Fruit fly (Drosophila melanogaster) whole organism: Measurements from ENCODE around the gene Dpy-30L1.

Experiments
- EcR ChIP-seq, 2 experiments: fragments of >200 bp; optimal IDR thresholded peaks; 2 replicates each; lab custom pipeline; 2017; ENCODE audit warnings: missing biosample characterization in 2 of 2, missing genetic modification characterization in 2 of 2, missing genetic modification reagents in 2 of 2
- pan ChIP-seq: fragments of >200 bp; optimal IDR thresholded peaks from 2 replicates; lab custom pipeline; 2017
- psq ChIP-seq: fragments of >200 bp; optimal IDR thresholded peaks from 2 replicates; lab custom pipeline; 2017
- usp ChIP-seq: fragments of >200 bp; optimal IDR thresholded peaks from 2 replicates; lab custom pipeline; 2017; ENCODE audit warnings: missing biosample characterization, missing genetic modification characterization, mixed read lengths

DNA sequence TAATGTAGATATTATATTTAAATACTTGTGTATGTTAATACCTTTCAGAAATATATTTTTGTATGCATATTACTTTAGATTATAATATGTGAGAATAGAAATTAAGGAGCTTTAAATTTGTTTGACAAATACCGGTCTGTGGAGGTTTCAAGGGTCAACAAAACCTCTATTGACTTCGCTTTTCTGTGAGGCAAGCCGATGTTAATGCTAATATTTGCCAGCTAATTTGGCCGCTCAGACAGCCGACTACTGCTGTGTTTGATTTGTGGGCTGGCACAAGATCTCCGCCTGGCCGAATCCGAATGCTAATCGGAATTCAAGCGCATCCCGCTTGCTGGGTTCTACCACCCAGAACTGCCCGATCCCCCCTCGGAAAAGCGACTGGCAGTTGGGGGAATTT lies 22.1 kb downstream of the Dpy-30L1 start:
- no peak for TF ChIP-seq usp
- no peak for TF ChIP-seq EcR (GFP tag; optimal IDR thresholded peaks at IDR 0.05; lab: Kevin White, UChicago)
- no peak for TF ChIP-seq psq (lab: Kevin White, UChicago)
- TF ChIP-seq pan (lab: Kevin White, UChicago), result no peak
